Fruit fly (Drosophila melanogaster) whole organism, adult: ENCODE measurements around the gene tau.

Source experiments
- CG14711 ChIP-seq: fragments of 200-800 bp; sonication (Bioruptor generic); optimal IDR thresholded peaks from 2 replicates; lab custom pipeline; 2018; ENCODE audit warnings: missing biosample characterization, mild to moderate bottlenecking, missing genetic modification characterization, moderate library complexity
- CG33017 ChIP-seq: fragments of 200-800 bp; sonication (Bioruptor generic); optimal IDR thresholded peaks from 2 replicates; lab custom pipeline; 2018; ENCODE audit warnings: missing biosample characterization, mild to moderate bottlenecking, missing genetic modification characterization, moderate library complexity
- CG7045 ChIP-seq: fragments of 200-800 bp; sonication (Bioruptor generic); optimal IDR thresholded peaks from 2 replicates; lab custom pipeline; 2017; ENCODE audit warnings: missing biosample characterization, mild to moderate bottlenecking, missing genetic modification characterization
- Clk ChIP-seq: fragments of 200-800 bp; sonication (Bioruptor generic); optimal IDR thresholded peaks from 2 replicates; lab custom pipeline; 2017; ENCODE audit warnings: missing biosample characterization, missing genetic modification characterization
- Hr96 ChIP-seq: fragments of 200-800 bp; sonication (Bioruptor generic); optimal IDR thresholded peaks from 2 replicates; lab custom pipeline; 2016; ENCODE audit warnings: missing biosample characterization, missing genetic modification characterization
- cic ChIP-seq: fragments of 200-800 bp; sonication (Bioruptor generic); optimal IDR thresholded peaks from 2 replicates; lab custom pipeline; 2017; ENCODE audit warnings: missing biosample characterization, mild to moderate bottlenecking, missing genetic modification characterization, moderate library complexity
- kay ChIP-seq: fragments of 200-800 bp; sonication (Bioruptor generic); peaks from one replicate; lab custom pipeline; 2016; ENCODE audit warnings: missing biosample characterization, missing genetic modification characterization, borderline replicate concordance
- ovo ChIP-seq: fragments of 200-800 bp; sonication (Bioruptor generic); optimal IDR thresholded peaks from 2 replicates; lab custom pipeline; 2016; ENCODE audit warnings: missing biosample characterization, missing genetic modification characterization
- pad ChIP-seq: fragments of 200-800 bp; sonication (Bioruptor generic); optimal IDR thresholded peaks from 3 replicates; lab custom pipeline; 2017; ENCODE audit warnings: missing biosample characterization, missing genetic modification characterization, mild to moderate bottlenecking, moderate library complexity, missing genetic modification reagents
- tj ChIP-seq: fragments of 200-800 bp; sonication (Bioruptor generic); optimal IDR thresholded peaks from 3 replicates; lab custom pipeline; 2017; ENCODE audit warnings: missing biosample characterization, mild to moderate bottlenecking, missing genetic modification characterization, moderate library complexity

DNA sequence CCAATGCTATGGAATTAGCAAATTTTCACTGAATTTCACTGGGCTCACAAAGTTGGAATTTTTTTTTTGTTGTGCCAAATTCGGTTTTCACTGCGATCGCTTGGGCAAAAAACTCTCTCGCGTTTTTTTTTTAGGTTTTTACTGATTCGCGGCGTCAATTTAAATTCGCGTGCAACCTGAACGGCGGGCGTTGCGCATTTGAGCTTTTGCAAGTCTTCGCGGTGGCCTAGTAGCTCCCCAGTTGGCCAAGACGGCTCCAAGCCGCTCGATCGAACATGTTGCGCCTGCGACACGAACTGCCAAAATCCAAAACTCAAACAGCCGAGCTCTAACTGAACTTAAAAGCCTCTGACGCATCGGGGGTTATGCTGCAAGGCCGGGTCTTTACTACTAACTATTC is 60.8 kb downstream of the tau start, which contains the start of gene CG5639:
- TF ChIP-seq Clk (GFP tag; lab: Kevin White, UChicago) (no peak), ovo (GFP tag; lab: Kevin White, UChicago) (no peak), cic (no peak), CG33017 (no peak), pad (no peak), kay (GFP tag; lab: Kevin White, UChicago) (no peak), CG7045 (no peak), tj (GFP tag; lab: Kevin White, UChicago) (no peak), CG14711 (no peak), Hr96 (GFP tag; lab: Kevin White, UChicago) (no peak)
